Worm (Caenorhabditis elegans) whole organism, early embryonic: ENCODE results near the gene F46B3.1.

Experiments used
- B0310.2 ChIP-seq: sonication (generic microtip); optimal IDR thresholded peaks from 2 replicates; lab custom pipeline; 2016; ENCODE audit warnings: mild to moderate bottlenecking, missing genetic modification characterization, missing compliant biosample characterization
- aly-1 ChIP-seq: sonication (generic microtip); optimal IDR thresholded peaks from 2 replicates; lab custom pipeline; 2016; ENCODE audit warnings: missing genetic modification characterization, missing compliant biosample characterization
- ama-1 ChIP-seq: fragments of 150-350 bp; optimal IDR thresholded peaks from 2 replicates; lab custom pipeline; 2014
- ceh-13 ChIP-seq: fragments of 200-800 bp; sonication (Bioruptor generic); optimal IDR thresholded peaks from 2 replicates; lab custom pipeline; 2018; ENCODE audit warnings: mild to moderate bottlenecking, missing genetic modification characterization, missing compliant biosample characterization
- ceh-36 ChIP-seq: sonication (generic microtip); optimal IDR thresholded peaks from 2 replicates; lab custom pipeline; 2016; ENCODE audit warnings: missing genetic modification characterization, inconsistent platforms, missing compliant biosample characterization
- ets-7 ChIP-seq: sonication (generic microtip); optimal IDR thresholded peaks from 2 replicates; lab custom pipeline; 2016; ENCODE audit warnings: missing genotype, missing genetic modification characterization, missing compliant biosample characterization
- flt-1 ChIP-seq: fragments of 200-800 bp; sonication (Bioruptor generic); IDR thresholded peaks from 2 replicates; pipeline ENCODE4 v1.3.6; 2022; ENCODE audit warnings: missing genetic modification characterization, missing compliant biosample characterization
- hmbx-1 ChIP-seq: sonication (generic microtip); optimal IDR thresholded peaks from 2 replicates; lab custom pipeline; 2016; ENCODE audit warnings: mild to moderate bottlenecking, missing genetic modification characterization, missing compliant biosample characterization
- hmg-4 ChIP-seq: fragments of 200-800 bp; sonication (Bioruptor generic); optimal IDR thresholded peaks from 2 replicates; lab custom pipeline; 2018; ENCODE audit warnings: mild to moderate bottlenecking, missing genetic modification characterization, missing compliant biosample characterization
- hnd-1 ChIP-seq: sonication (generic microtip); optimal IDR thresholded peaks from 2 replicates; lab custom pipeline; 2016; ENCODE audit warnings: missing genetic modification characterization, missing compliant biosample characterization
- sea-1 ChIP-seq: fragments of 200-800 bp; sonication (Bioruptor generic); conservative IDR thresholded peaks from 2 replicates; pipeline ENCODE4 v1.3.6; 2022; ENCODE audit warnings: missing genetic modification characterization, missing compliant biosample characterization
- tbx-11 ChIP-seq: fragments of 200-800 bp; sonication (Bioruptor generic); IDR thresholded peaks from 2 replicates; pipeline ENCODE4 v1.3.6; 2022; ENCODE audit warnings: missing genetic modification characterization, missing compliant biosample characterization
- tbx-37 ChIP-seq: fragments of 200-800 bp; sonication (Bioruptor generic); conservative IDR thresholded peaks from 2 replicates; pipeline ENCODE4 v1.3.6; 2022; ENCODE audit warnings: missing genetic modification reagents, missing genetic modification characterization, missing compliant biosample characterization
- tra-4 ChIP-seq: sonication (generic microtip); optimal IDR thresholded peaks from 2 replicates; lab custom pipeline; 2017; ENCODE audit warnings: missing genetic modification characterization, missing compliant biosample characterization

- TF ChIP-seq ama-1 (lab: Kevin White, UChicago) (no peak), tbx-37 (GFP tag; lab: Robert Waterston, UW) (no peak), hmg-4 (no peak), hnd-1 (tag; lab: Kevin White, UChicago) (no peak), flt-1 (GFP tag; lab: Robert Waterston, UW) (no peak), tbx-11 (GFP tag; lab: Robert Waterston, UW) (no peak), ceh-36 (tag; lab: Kevin White, UChicago) (no peak), B0310.2 (no peak), sea-1 (GFP tag; lab: Robert Waterston, UW) (no peak), ets-7 (tag; lab: Kevin White, UChicago) (no peak), tra-4 (tag; lab: Kevin White, UChicago) (no peak), aly-1 (no peak), ceh-13 (no peak), hmbx-1 (tag; lab: Kevin White, UChicago) (no peak)
These were observed 40.7 kb downstream of the F46B3.1 start, which contains the start of gene Y38H6C.23 for ce11 chrV:20556260-20556659.
